Worm (Caenorhabditis elegans) whole organism, L4 larva: ENCODE measurements around the gene F49C5.10.

Source experiments
- ama-1 ChIP-seq: fragments of 150-350 bp; optimal IDR thresholded peaks from 2 replicates; lab custom pipeline; 2014; ENCODE audit warnings: inconsistent platforms, mixed read lengths
- lim-7 ChIP-seq: fragments of 200-800 bp; sonication (Bioruptor generic); IDR thresholded peaks from 2 replicates; pipeline ENCODE4 v1.3.6; 2022; ENCODE audit warnings: missing genetic modification characterization, missing compliant biosample characterization
- lin-29 ChIP-seq: fragments of 200-800 bp; sonication (Bioruptor generic); IDR thresholded peaks from 2 replicates; pipeline ENCODE4 v1.3.6; 2022; ENCODE audit warnings: missing genetic modification reagents, missing genetic modification characterization, missing compliant biosample characterization
- lin-38 ChIP-seq: fragments of 200-800 bp; sonication (Bioruptor generic); IDR thresholded peaks from 2 replicates; pipeline ENCODE4 v1.3.6; 2022; ENCODE audit warnings: missing genetic modification reagents, missing genetic modification characterization, missing compliant biosample characterization
- mdl-1 ChIP-seq, 2 experiments: fragments of 150-350 bp in 1 of 2; sonication (generic microtip) in 1 of 2; optimal IDR thresholded peaks; 2 replicates each; lab custom pipeline; 2014 to 2017; ENCODE audit warnings: missing biosample characterization in 2 of 2, missing genetic modification characterization in 2 of 2
- nhr-28 ChIP-seq: fragments of 150-350 bp; optimal IDR thresholded peaks from 2 replicates; lab custom pipeline; 2014; ENCODE audit warnings: missing biosample characterization, missing genetic modification characterization
- tra-1 ChIP-seq: fragments of 200-800 bp; sonication (Bioruptor generic); IDR thresholded peaks from 2 replicates; pipeline ENCODE4 v1.3.6; 2022; ENCODE audit warnings: missing genetic modification reagents, missing genetic modification characterization, missing compliant biosample characterization
- zip-2 ChIP-seq: fragments of 150-350 bp; optimal IDR thresholded peaks from 2 replicates; lab custom pipeline; 2014; ENCODE audit warnings: missing biosample characterization, missing genetic modification characterization

- TF ChIP-seq lin-29 (GFP tag; lab: Robert Waterston, UW), result no peak
- no peak for TF ChIP-seq mdl-1 (tag; optimal IDR thresholded peaks at IDR 0.05; lab: Kevin White, UChicago)
- TF ChIP-seq ama-1 (lab: Kevin White, UChicago), result no peak
- TF ChIP-seq tra-1 (GFP tag; lab: Robert Waterston, UW), result no peak
- TF ChIP-seq nhr-28 (tag; lab: Kevin White, UChicago), result no peak
- no peak for TF ChIP-seq lin-38 (GFP tag; lab: Robert Waterston, UW)
- no peak for TF ChIP-seq lim-7 (GFP tag; lab: Robert Waterston, UW)
- no peak for TF ChIP-seq zip-2
Observed at ce11 chrII:12560210-12560609, 13.7 kb downstream of the F49C5.10 start, which contains the start of gene F49C5.12.
